Worm (Caenorhabditis elegans): ENCODE measurements around the gene pno-1.

ce11 chrII:9753730-9754129, 11.0 kb upstream of the pno-1 start, which contains the start of gene ZK1321.1:
- no peak for TF ChIP-seq pes-1 (GFP tag; IDR thresholded peaks at IDR 0.05)
- TF ChIP-seq hmbx-1 (tag; optimal IDR thresholded peaks at IDR 0.05) = no peak
- TF ChIP-seq ama-1 (optimal IDR thresholded peaks at IDR 0.05) = no peak
- no peak for TF ChIP-seq ets-7 (tag; optimal IDR thresholded peaks at IDR 0.05)
- TF ChIP-seq tbx-11 (GFP tag; IDR thresholded peaks at IDR 0.05) = no peak
- no peak for TF ChIP-seq B0310.2 (tag; optimal IDR thresholded peaks at IDR 0.05)
- no peak for TF ChIP-seq ceh-13 (GFP tag; optimal IDR thresholded peaks at IDR 0.05)
- TF ChIP-seq flt-1 (GFP tag; IDR thresholded peaks at IDR 0.05) = no peak
- no peak for TF ChIP-seq sea-1 (GFP tag; conservative IDR thresholded peaks at IDR 0.05)
- TF ChIP-seq tbx-37 (GFP tag; conservative IDR thresholded peaks at IDR 0.05) = no peak
- TF ChIP-seq F13C5.2 (tag; optimal IDR thresholded peaks at IDR 0.05) = no peak

All from whole organism, early embryonic.